Fruit fly (Drosophila melanogaster) whole organism, embryonic: ENCODE results near the gene CG10747.

ENCODE experiments used
- ATbp ChIP-seq: fragments of 200-800 bp; sonication (Bioruptor generic); optimal IDR thresholded peaks from 2 replicates; lab custom pipeline; 2017; ENCODE audit warnings: missing biosample characterization, mild to moderate bottlenecking, missing genetic modification characterization, missing genetic modification reagents
- Atf6 ChIP-seq: fragments of 200-800 bp; sonication (Bioruptor generic); IDR thresholded peaks from 2 replicates; pipeline ENCODE4 v1.3.6; 2022; ENCODE audit warnings: missing biosample characterization, missing genetic modification characterization
- B-H1 ChIP-seq: fragments of 200-800 bp; sonication (Bioruptor generic); IDR thresholded peaks from 3 replicates; pipeline ENCODE4 v1.3.6; 2022; ENCODE audit warnings: missing biosample characterization, missing genetic modification characterization
- CG10431 ChIP-seq: fragments of 200-800 bp; sonication (Bioruptor generic); optimal IDR thresholded peaks from 3 replicates; lab custom pipeline; 2018; ENCODE audit warnings: missing biosample characterization, mild to moderate bottlenecking, missing genetic modification characterization
- CG1233 ChIP-seq: fragments of 200-800 bp; sonication (Bioruptor generic); optimal IDR thresholded peaks from 4 replicates; lab custom pipeline; 2018; ENCODE audit warnings: missing biosample characterization, mild to moderate bottlenecking, missing genetic modification characterization
- CG12659 ChIP-seq: fragments of 200-800 bp; sonication (Bioruptor generic); optimal IDR thresholded peaks from 3 replicates; lab custom pipeline; 2017; ENCODE audit warnings: mild to moderate bottlenecking, missing biosample characterization, missing genetic modification reagents, missing genetic modification characterization
- CG15479 ChIP-seq: fragments of 200-800 bp; sonication (Bioruptor generic); optimal IDR thresholded peaks from 3 replicates; lab custom pipeline; 2019; ENCODE audit warnings: missing biosample characterization, mild to moderate bottlenecking, missing genetic modification characterization, moderate library complexity
- CG1647 ChIP-seq: fragments of 200-800 bp; sonication (Bioruptor generic); optimal IDR thresholded peaks from 3 replicates; lab custom pipeline; 2016; ENCODE audit warnings: missing biosample characterization, missing genetic modification characterization
- CG16863 ChIP-seq: fragments of 200-800 bp; sonication (Bioruptor generic); optimal IDR thresholded peaks from 3 replicates; lab custom pipeline; 2016; ENCODE audit warnings: missing biosample characterization, missing genetic modification characterization
- CG17912 ChIP-seq: fragments of 200-800 bp; sonication (Bioruptor generic); optimal IDR thresholded peaks from 2 replicates; lab custom pipeline; 2018; ENCODE audit warnings: missing biosample characterization, mild to moderate bottlenecking, missing genetic modification characterization
- CG18011 ChIP-seq: fragments of 200-800 bp; sonication (Bioruptor generic); optimal IDR thresholded peaks from 2 replicates; lab custom pipeline; 2017; ENCODE audit warnings: missing biosample characterization, missing genetic modification characterization, mild to moderate bottlenecking, moderate library complexity, missing genotype
- CG30020 ChIP-seq: fragments of 200-800 bp; optimal IDR thresholded peaks from 2 replicates; lab custom pipeline; 2019; ENCODE audit warnings: missing biosample characterization, mild to moderate bottlenecking, missing genetic modification characterization, moderate library complexity
- CG3281 ChIP-seq: fragments of 200-800 bp; sonication (Bioruptor generic); optimal IDR thresholded peaks from 3 replicates; lab custom pipeline; 2017; ENCODE audit warnings: missing biosample characterization, mild to moderate bottlenecking, missing genetic modification characterization
- CG6175 ChIP-seq: fragments of 200-800 bp; sonication (Bioruptor generic); IDR thresholded peaks from 3 replicates; pipeline ENCODE4 v1.3.6; 2022; ENCODE audit warnings: missing biosample characterization, missing genetic modification characterization
- CG6791 ChIP-seq: fragments of 200-800 bp; sonication (Bioruptor generic); IDR thresholded peaks from 3 replicates; pipeline ENCODE4 v1.3.6; 2022; ENCODE audit warnings: missing biosample characterization, missing genetic modification characterization; ENCODE audit not compliant: partially characterized antibody
- CG7987 ChIP-seq: fragments of 200-800 bp; sonication (Bioruptor generic); optimal IDR thresholded peaks from 2 replicates; lab custom pipeline; 2018; ENCODE audit warnings: missing biosample characterization, mild to moderate bottlenecking, missing genetic modification characterization, moderate library complexity
- CG8388 ChIP-seq: fragments of 200-800 bp; sonication (Bioruptor generic); optimal IDR thresholded peaks from 2 replicates; lab custom pipeline; 2019; ENCODE audit warnings: missing biosample characterization, mild to moderate bottlenecking, missing genetic modification characterization, moderate library complexity
- CG9437 ChIP-seq: fragments of 200-800 bp; sonication (Bioruptor generic); optimal IDR thresholded peaks from 2 replicates; lab custom pipeline; 2018; ENCODE audit warnings: missing biosample characterization, mild to moderate bottlenecking, missing genetic modification characterization
- Doc3 ChIP-seq: fragments of 200-800 bp; sonication (Bioruptor generic); IDR thresholded peaks from 3 replicates; pipeline ENCODE4 v1.3.6; 2022; ENCODE audit warnings: missing biosample characterization, missing genetic modification characterization; ENCODE audit not compliant: partially characterized antibody
- HLHmδ ChIP-seq: fragments of 200-800 bp; sonication (Bioruptor generic); optimal IDR thresholded peaks from 2 replicates; lab custom pipeline; 2018; ENCODE audit warnings: missing biosample characterization, mild to moderate bottlenecking, missing genetic modification characterization, moderate library complexity
- Hmx ChIP-seq: fragments of 200-800 bp; sonication (Bioruptor generic); optimal IDR thresholded peaks from 2 replicates; lab custom pipeline; 2016; ENCODE audit warnings: missing biosample characterization, missing genetic modification characterization
- Hr51 ChIP-seq, 2 experiments: fragments of 200-800 bp; sonication (Bioruptor generic); optimal IDR thresholded peaks; 2 replicates in 1 of 2; 3 replicates in 1 of 2; lab custom pipeline; 2016 to 2018; ENCODE audit warnings: missing biosample characterization in 2 of 2, missing genetic modification characterization in 2 of 2, mild to moderate bottlenecking in 1 of 2, moderate library complexity in 1 of 2
- Hsf ChIP-seq: fragments of 200-800 bp; sonication (Bioruptor generic); optimal IDR thresholded peaks from 3 replicates; lab custom pipeline; 2016; ENCODE audit warnings: missing biosample characterization, missing genetic modification characterization
- Jarid2 ChIP-seq: fragments of 200-800 bp; sonication (Bioruptor generic); optimal IDR thresholded peaks from 3 replicates; lab custom pipeline; 2017; ENCODE audit warnings: mild to moderate bottlenecking, missing biosample characterization, missing genetic modification reagents, missing genetic modification characterization
- Max ChIP-seq: fragments of 200-800 bp; sonication (Bioruptor generic); optimal IDR thresholded peaks from 2 replicates; lab custom pipeline; 2016; ENCODE audit warnings: missing biosample characterization, mild to moderate bottlenecking, missing genetic modification characterization
- Myb ChIP-seq: fragments of 200-800 bp; sonication (Bioruptor generic); optimal IDR thresholded peaks from 2 replicates; lab custom pipeline; 2016; ENCODE audit warnings: missing biosample characterization, missing genetic modification characterization
- NfI ChIP-seq: fragments of 200-800 bp; sonication (Bioruptor generic); optimal IDR thresholded peaks from 3 replicates; lab custom pipeline; 2018; ENCODE audit warnings: missing biosample characterization, mild to moderate bottlenecking, missing genetic modification characterization, moderate library complexity
- Rfx ChIP-seq: fragments of 200-800 bp; sonication (Bioruptor generic); IDR thresholded peaks from 2 replicates; pipeline ENCODE4 v1.3.6; 2022; ENCODE audit warnings: missing biosample characterization, missing genetic modification characterization
- Side ChIP-seq: fragments of 200-800 bp; sonication (Bioruptor generic); optimal IDR thresholded peaks from 2 replicates; lab custom pipeline; 2016; ENCODE audit warnings: missing biosample characterization, missing genetic modification characterization
- Usf ChIP-seq: fragments of 200-800 bp; sonication (Bioruptor generic); optimal IDR thresholded peaks from 2 replicates; lab custom pipeline; 2017; ENCODE audit warnings: missing genotype, missing biosample characterization, missing genetic modification characterization
- ase ChIP-seq: fragments of 200-800 bp; sonication (Bioruptor generic); IDR thresholded peaks from 3 replicates; pipeline ENCODE4 v1.3.6; 2022; ENCODE audit warnings: missing biosample characterization, missing genetic modification characterization
- bbx ChIP-seq: fragments of 200-800 bp; sonication (Bioruptor generic); IDR thresholded peaks from 2 replicates; pipeline ENCODE4 v1.3.6; 2022; ENCODE audit warnings: missing biosample characterization, missing genetic modification characterization; ENCODE audit not compliant: partially characterized antibody
- bowl ChIP-seq: fragments of 200-800 bp; sonication (Bioruptor generic); IDR thresholded peaks from 2 replicates; pipeline ENCODE4 v1.3.6; 2022; ENCODE audit warnings: missing biosample characterization, missing genetic modification characterization
- cas ChIP-seq: fragments of 200-800 bp; sonication (Bioruptor generic); IDR thresholded peaks from 2 replicates; pipeline ENCODE4 v1.3.6; 2022; ENCODE audit warnings: missing biosample characterization, missing genetic modification characterization
- cg ChIP-seq: fragments of 200-800 bp; sonication (Bioruptor generic); optimal IDR thresholded peaks from 3 replicates; lab custom pipeline; 2019; ENCODE audit warnings: missing biosample characterization, mild to moderate bottlenecking, missing genetic modification characterization, moderate library complexity
- chinmo ChIP-seq: fragments of 200-800 bp; sonication (Bioruptor generic); IDR thresholded peaks from 4 replicates; pipeline ENCODE4 v1.3.6; 2022; ENCODE audit warnings: missing biosample characterization, missing genetic modification characterization; ENCODE audit not compliant: partially characterized antibody
- crc ChIP-seq: fragments of 200-800 bp; sonication (Bioruptor generic); optimal IDR thresholded peaks from 2 replicates; lab custom pipeline; 2016; ENCODE audit warnings: missing biosample characterization, missing genetic modification characterization
- fd64A ChIP-seq: fragments of 200-800 bp; sonication (Bioruptor generic); optimal IDR thresholded peaks from 3 replicates; lab custom pipeline; 2018; ENCODE audit warnings: missing biosample characterization, mild to moderate bottlenecking, missing genetic modification characterization
- gfzf ChIP-seq: fragments of 200-800 bp; sonication (Bioruptor generic); optimal IDR thresholded peaks from 2 replicates; lab custom pipeline; 2016; ENCODE audit warnings: missing biosample characterization, mild to moderate bottlenecking, missing genetic modification characterization, moderate library complexity
- hb ChIP-seq: fragments of 200-800 bp; sonication (Bioruptor generic); IDR thresholded peaks from 3 replicates; pipeline ENCODE4 v1.3.6; 2022; ENCODE audit warnings: missing biosample characterization, missing genetic modification characterization; ENCODE audit not compliant: partially characterized antibody
- kah ChIP-seq: fragments of 200-800 bp; sonication (Bioruptor generic); optimal IDR thresholded peaks from 2 replicates; lab custom pipeline; 2018; ENCODE audit warnings: missing biosample characterization, mild to moderate bottlenecking, missing genetic modification characterization
- lov ChIP-seq, 2 experiments: fragments of 200-800 bp in 1 of 2; fragments of >200 bp in 1 of 2; sonication (Bioruptor generic) in 1 of 2; IDR thresholded peaks in 1 of 2; optimal IDR thresholded peaks in 1 of 2; 2 replicates in 1 of 2; 3 replicates in 1 of 2; pipeline versions ENCODE4 v1.3.6 to Lab custom; 2017 to 2022; ENCODE audit warnings: missing biosample characterization in 1 of 2, missing genetic modification characterization in 1 of 2
- nau ChIP-seq: fragments of 200-800 bp; sonication (Bioruptor generic); optimal IDR thresholded peaks from 3 replicates; lab custom pipeline; 2017; ENCODE audit warnings: missing biosample characterization, mild to moderate bottlenecking, missing genetic modification characterization, missing genetic modification reagents
- odd ChIP-seq: fragments of 200-800 bp; sonication (Bioruptor generic); optimal IDR thresholded peaks from 2 replicates; lab custom pipeline; 2017; ENCODE audit warnings: missing biosample characterization, mild to moderate bottlenecking, missing genetic modification characterization
- otp ChIP-seq: fragments of 200-800 bp; sonication (Bioruptor generic); IDR thresholded peaks from 3 replicates; pipeline ENCODE4, ENCODE4 v1.3.6; 2022; ENCODE audit warnings: missing biosample characterization, missing genetic modification characterization
- twi ChIP-seq: fragments of 200-800 bp; optimal IDR thresholded peaks from 2 replicates; lab custom pipeline; 2019; ENCODE audit warnings: missing biosample characterization, mild to moderate bottlenecking, missing genetic modification characterization, moderate library complexity
- vvl ChIP-seq: fragments of 200-800 bp; sonication (Bioruptor generic); IDR thresholded peaks from 2 replicates; pipeline ENCODE4 v1.3.6; 2022; ENCODE audit warnings: missing biosample characterization, missing genetic modification characterization
- zfh1 ChIP-seq: fragments of 200-800 bp; sonication (Bioruptor generic); IDR thresholded peaks from 3 replicates; pipeline ENCODE4 v1.3.6; 2022; ENCODE audit warnings: missing biosample characterization, missing genetic modification characterization

CG10747 gene

dm6 chr2L:20091094-20091679 lies at the start of gene CG10747, which contains the start of gene Pyroxd1 (continued):
- TF ChIP-seq chinmo (0 out of 4 replicates have a peak, but pooled peaks have one; percentile 63), Jarid2 (peak; percentile 70), Side (GFP tag; lab: Kevin White, UChicago) (peak; percentile 91), CG8388 (peak; percentile 95), twi (peak; percentile 94), Max (peak; percentile 97), cas (GFP tag; lab: Robert Waterston, UW) (peak; percentile 92), CG1647 (GFP tag; lab: Kevin White, UChicago) (peak; percentile 93), ase (GFP tag; lab: Robert Waterston, UW) (peak; percentile 91), zfh1 (GFP tag; lab: Robert Waterston, UW) (peak; percentile 94), Doc3 (no peak), Hsf (GFP tag; lab: Kevin White, UChicago) (peak; percentile 98), CG3281 (GFP tag; lab: Kevin White, UChicago) (peak; percentile 97), nau (GFP tag; lab: Kevin White, UChicago) (peak; percentile 92), fd64A (GFP tag; lab: Kevin White, UChicago) (peak; percentile 78), ATbp (GFP tag; lab: Kevin White, UChicago) (peak; percentile 94), lov (optimal IDR thresholded peaks at IDR 0.05; lab: Kevin White, UChicago) (no peak), lov (GFP tag; IDR thresholded peaks at IDR 0.05; lab: Robert Waterston, UW) (0 out of 3 replicates have a peak, but pooled peaks have one; percentile 65), CG17912 (GFP tag; lab: Kevin White, UChicago) (peak; percentile 93), bbx (GFP tag; lab: Robert Waterston, UW) (no peak), odd (GFP tag; lab: Kevin White, UChicago) (peak; percentile 97), Atf6 (GFP tag; lab: Robert Waterston, UW) (peak; percentile 97), crc (peak; percentile 90), Rfx (peak; percentile 98), vvl (GFP tag; lab: Robert Waterston, UW) (peak; percentile 96), cg (no peak), CG6791 (GFP tag; lab: Robert Waterston, UW) (no peak), CG15479 (GFP tag; lab: Kevin White, UChicago) (peak; percentile 67), CG30020 (tag; lab: Kevin White, UChicago) (peak; percentile 85), CG10431 (GFP tag; lab: Kevin White, UChicago) (peak; percentile 89), hb (no peak), gfzf (GFP tag; lab: Kevin White, UChicago) (peak; percentile 78), Hr51 (GFP tag; optimal IDR thresholded peaks at IDR 0.05; lab: Kevin White, UChicago) (peak; percentile 94 to 97), CG12659 (GFP tag; lab: Kevin White, UChicago) (peak; percentile 98), kah (GFP tag; lab: Kevin White, UChicago) (peak; percentile 90), HLHmδ (GFP tag; lab: Kevin White, UChicago) (no peak), otp (GFP tag; lab: Robert Waterston, UW) (peak; percentile 84), Myb (GFP tag; lab: Kevin White, UChicago) (peak; percentile 80), B-H1 (GFP tag; lab: Robert Waterston, UW) (peak; percentile 91), CG16863 (peak; percentile 93), CG1233 (GFP tag; lab: Kevin White, UChicago) (peak; percentile 94), Hmx (peak; percentile 94), CG18011 (peak; percentile 89), CG9437 (peak; percentile 94), CG7987 (GFP tag; lab: Kevin White, UChicago) (peak; percentile 83), NfI (GFP tag; lab: Kevin White, UChicago) (peak; percentile 97), Usf (peak; percentile 96), CG6175 (GFP tag; lab: Robert Waterston, UW) (peak; percentile 88), bowl (GFP tag; lab: Robert Waterston, UW) (peak; percentile 84)
